Worm (Caenorhabditis elegans) whole organism, L4 larva: ENCODE results near the gene mps-4.

ENCODE experiments used
- D1046.2 ChIP-seq: fragments of 200-800 bp; sonication (Bioruptor generic); IDR thresholded peaks from 2 replicates; pipeline ENCODE4 v1.3.6; 2022; ENCODE audit warnings: missing genetic modification characterization, missing compliant biosample characterization
- F49E8.2 ChIP-seq: sonication (generic microtip); optimal IDR thresholded peaks from 2 replicates; lab custom pipeline; 2016; ENCODE audit warnings: missing compliant biosample characterization, mild to moderate bottlenecking, missing genetic modification characterization, borderline replicate concordance
- ama-1 ChIP-seq: fragments of 150-350 bp; optimal IDR thresholded peaks from 2 replicates; lab custom pipeline; 2014; ENCODE audit warnings: inconsistent platforms, mixed read lengths
- daf-12 ChIP-seq: fragments of 150-350 bp; optimal IDR thresholded peaks from 2 replicates; lab custom pipeline; 2014; ENCODE audit warnings: missing biosample characterization, missing genetic modification reagents, missing genetic modification characterization
- dve-1 ChIP-seq: sonication (generic microtip); optimal IDR thresholded peaks from 2 replicates; lab custom pipeline; 2017; ENCODE audit warnings: antibody characterized with exemption, mild to moderate bottlenecking, missing genetic modification characterization, missing compliant biosample characterization; ENCODE audit not compliant: insufficient read depth
- fos-1 ChIP-seq: fragments of 150-350 bp; optimal IDR thresholded peaks from 2 replicates; lab custom pipeline; 2014; ENCODE audit warnings: missing biosample characterization, missing genetic modification characterization
- lir-3 ChIP-seq: sonication (generic microtip); optimal IDR thresholded peaks from 2 replicates; lab custom pipeline; 2016; ENCODE audit warnings: mild to moderate bottlenecking, missing genetic modification characterization, missing compliant biosample characterization
- lsy-2 ChIP-seq, 2 experiments: fragments of 150-350 bp in 1 of 2; sonication (generic microtip) in 1 of 2; optimal IDR thresholded peaks; 2 replicates each; lab custom pipeline; 2014 to 2017; ENCODE audit warnings: missing biosample characterization in 2 of 2, missing genetic modification characterization in 2 of 2
- nhr-42 ChIP-seq: fragments of 200-800 bp; sonication (Bioruptor generic); IDR thresholded peaks from 2 replicates; pipeline ENCODE4 v1.3.6; 2022; ENCODE audit warnings: missing genetic modification characterization, missing compliant biosample characterization
- unc-130 ChIP-seq: sonication (generic microtip); optimal IDR thresholded peaks from 2 replicates; lab custom pipeline; 2016; ENCODE audit warnings: missing genetic modification reagents, missing genetic modification characterization, missing compliant biosample characterization

ce11 chrIII:8305816-8306215, 34.2 kb upstream of the mps-4 start:
- TF ChIP-seq nhr-42, result no peak
- no peak for TF ChIP-seq lsy-2 (tag; optimal IDR thresholded peaks at IDR 0.05; lab: Kevin White, UChicago)
- TF ChIP-seq fos-1, result no peak
- no peak for TF ChIP-seq daf-12 (tag; lab: Kevin White, UChicago)
- TF ChIP-seq ama-1 (lab: Kevin White, UChicago), result no peak
- TF ChIP-seq D1046.2, result no peak
- no peak for TF ChIP-seq dve-1 (tag; lab: Kevin White, UChicago)
- no peak for TF ChIP-seq unc-130 (GFP tag; lab: Kevin White, UChicago)
- no peak for TF ChIP-seq F49E8.2 (tag; lab: Kevin White, UChicago)
- no peak for TF ChIP-seq lir-3
